Fruit fly (Drosophila melanogaster): ENCODE measurements around the gene Rab9D.

- TF ChIP-seq psq (optimal IDR thresholded peaks at IDR 0.05) (no peak), EcR (GFP tag; optimal IDR thresholded peaks at IDR 0.05) (no peak), CG8478 (optimal IDR thresholded peaks at IDR 0.05) (no peak), pan (optimal IDR thresholded peaks at IDR 0.05) (peak; percentile 88), Dll (optimal IDR thresholded peaks at IDR 0.05) (no peak)
These were observed 7.4 kb upstream of the Rab9D start for dm6 chrX:10581476-10581875.

Data from whole organism.